Worm (Caenorhabditis elegans): Measurements from ENCODE around the gene grsp-3.

DNA sequence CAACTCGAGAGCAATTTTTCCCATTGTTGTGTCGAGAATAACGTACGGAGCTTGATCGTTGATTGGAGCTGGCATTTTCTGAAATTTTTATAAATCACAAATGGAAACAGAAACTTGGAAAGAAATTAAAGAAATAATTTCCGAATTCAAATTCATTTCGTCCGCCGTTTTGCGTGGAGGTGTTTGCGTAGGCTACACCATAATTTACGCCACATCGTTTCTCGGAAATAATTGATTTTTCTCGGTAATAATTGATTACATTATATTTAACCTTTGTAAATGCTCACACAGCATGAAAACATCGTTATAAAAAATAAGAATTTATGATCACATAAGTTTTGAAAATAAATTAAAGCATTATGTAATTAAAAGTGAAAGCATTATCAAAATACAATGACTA lies 1.4 kb upstream of the grsp-3 start, which contains the start of gene cyn-12:
- no peak for TF ChIP-seq snpc-4 (tag; optimal IDR thresholded peaks at IDR 0.05)
- TF ChIP-seq elt-3 (tag; optimal IDR thresholded peaks at IDR 0.05): no peak
- TF ChIP-seq nhr-28 (tag; optimal IDR thresholded peaks at IDR 0.05): no peak
- no peak for TF ChIP-seq unc-39 (tag; optimal IDR thresholded peaks at IDR 0.05)
- no peak for TF ChIP-seq lsy-2 (tag; optimal IDR thresholded peaks at IDR 0.05)
- TF ChIP-seq blmp-1 (tag; optimal IDR thresholded peaks at IDR 0.05): no peak
- no peak for TF ChIP-seq mep-1 (tag; optimal IDR thresholded peaks at IDR 0.05)
- no peak for TF ChIP-seq lin-13 (tag; optimal IDR thresholded peaks at IDR 0.05)
- TF ChIP-seq ces-1 (GFP tag; optimal IDR thresholded peaks at IDR 0.05): peak; percentile 92
- TF ChIP-seq sptf-1 (tag; optimal IDR thresholded peaks at IDR 0.05): no peak
